Worm (Caenorhabditis elegans) whole organism, young adult: ENCODE data around the gene ser-2.

Experiments used
- D2030.7 ChIP-seq: fragments of 200-800 bp; sonication (Bioruptor generic); IDR thresholded peaks from 2 replicates; pipeline ENCODE4 v1.3.6; 2022; ENCODE audit warnings: missing genetic modification reagents, missing genetic modification characterization, missing compliant biosample characterization
- F55B11.4 ChIP-seq: sonication (generic microtip); optimal IDR thresholded peaks from 2 replicates; lab custom pipeline; 2016; ENCODE audit warnings: missing compliant biosample characterization, missing genetic modification characterization, borderline replicate concordance; ENCODE audit not compliant: insufficient read depth
- K12H6.12 ChIP-seq: fragments of 200-800 bp; sonication (Bioruptor generic); optimal IDR thresholded peaks from 2 replicates; lab custom pipeline; 2018; ENCODE audit warnings: mild to moderate bottlenecking, missing genetic modification characterization, missing compliant biosample characterization
- Y53F4B.3 ChIP-seq: fragments of 200-800 bp; sonication (Bioruptor generic); IDR thresholded peaks from 2 replicates; pipeline ENCODE4 v1.3.6; 2022; ENCODE audit warnings: missing genetic modification reagents, missing genetic modification characterization, missing compliant biosample characterization
- ama-1 ChIP-seq, 3 experiments: fragments of 150-350 bp in 1 of 3; sonication (generic microtip) in 2 of 3; optimal IDR thresholded peaks; 2 replicates each; lab custom pipeline; 2014 to 2018; ENCODE audit warnings: missing biosample characterization in 2 of 3, missing genetic modification characterization in 2 of 3, missing genetic modification reagents in 2 of 3
- atf-7 ChIP-seq: sonication (generic microtip); optimal IDR thresholded peaks from 2 replicates; lab custom pipeline; 2017; ENCODE audit warnings: mild to moderate bottlenecking, missing genetic modification characterization, missing compliant biosample characterization
- bed-1 ChIP-seq: fragments of 200-800 bp; sonication (Bioruptor generic); IDR thresholded peaks from 2 replicates; pipeline ENCODE4 v1.3.6; 2022; ENCODE audit warnings: missing genetic modification reagents, missing genetic modification characterization, missing compliant biosample characterization
- nhr-120 ChIP-seq: fragments of 200-800 bp; sonication (Bioruptor generic); IDR thresholded peaks from 2 replicates; pipeline ENCODE4 v1.3.6; 2022; ENCODE audit warnings: missing genetic modification characterization, missing compliant biosample characterization
- nhr-80 ChIP-seq: sonication (generic microtip); optimal IDR thresholded peaks from 2 replicates; lab custom pipeline; 2016; ENCODE audit warnings: missing genetic modification characterization, missing compliant biosample characterization
- pha-4 ChIP-seq: fragments of 150-350 bp; sonication (generic microtip); optimal IDR thresholded peaks from 2 replicates; lab custom pipeline; 2014; ENCODE audit warnings: missing biosample characterization, missing genetic modification reagents, missing genetic modification characterization
- rcor-1 ChIP-seq: fragments of 200-800 bp; sonication (Bioruptor generic); IDR thresholded peaks from 2 replicates; pipeline ENCODE4 v1.3.6; 2022; ENCODE audit warnings: missing genetic modification reagents, missing genetic modification characterization, missing compliant biosample characterization
- snpc-4 ChIP-seq, 5 experiments: fragments of 150-350 bp in 1 of 5; sonication (generic microtip) in 4 of 5; optimal IDR thresholded peaks; 2 replicates each; lab custom pipeline; 2014 to 2018; ENCODE audit warnings: missing genetic modification characterization in 5 of 5, missing biosample characterization in 3 of 5, antibody characterized with exemption in 2 of 5, mild to moderate bottlenecking in 2 of 5, missing compliant biosample characterization in 2 of 5, missing genotype in 2 of 5, moderate library complexity in 2 of 5, missing genetic modification reagents in 1 of 5
- unc-130 ChIP-seq: sonication (generic microtip); optimal IDR thresholded peaks from 2 replicates; lab custom pipeline; 2016; ENCODE audit warnings: missing genetic modification reagents, missing genetic modification characterization, missing compliant biosample characterization
- unc-62 ChIP-seq: fragments of 150-350 bp; optimal IDR thresholded peaks from 2 replicates; lab custom pipeline; 2014; ENCODE audit warnings: missing biosample characterization, missing genetic modification reagents, missing genetic modification characterization

DNA sequence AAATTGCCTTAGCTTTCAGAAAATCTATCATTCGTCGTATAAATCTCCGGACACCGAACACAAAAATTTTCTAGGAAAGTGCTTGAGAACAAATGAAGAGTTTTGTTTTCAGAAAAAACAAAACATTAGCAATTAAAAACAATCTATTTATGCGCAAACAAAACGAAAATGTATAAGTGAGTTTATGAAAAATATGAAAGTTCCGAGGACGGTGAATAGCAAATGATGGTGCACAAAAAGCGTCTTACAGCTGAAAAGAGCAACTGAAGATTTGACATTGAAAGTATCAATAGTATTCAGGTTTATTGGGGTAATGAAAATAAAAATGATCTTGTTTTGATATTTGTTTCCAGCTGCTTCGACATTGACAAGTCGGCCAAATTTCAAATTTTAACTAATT is 2.8 kb downstream of the ser-2 start:
- TF ChIP-seq unc-130 (GFP tag; lab: Kevin White, UChicago) = no peak
- no peak for TF ChIP-seq K12H6.12 (tag; lab: Kevin White, UChicago)
- TF ChIP-seq F55B11.4 (tag; lab: Kevin White, UChicago) = no peak
- no peak for TF ChIP-seq Y53F4B.3
- TF ChIP-seq snpc-4 (GFP tag; optimal IDR thresholded peaks at IDR 0.05; lab: Kevin White, UChicago) = no peak
- TF ChIP-seq snpc-4 (tag; optimal IDR thresholded peaks at IDR 0.05; lab: Kevin White, UChicago) = no peak
- no peak for TF ChIP-seq pha-4 (tag; lab: Kevin White, UChicago)
- TF ChIP-seq ama-1 (optimal IDR thresholded peaks at IDR 0.05; lab: Kevin White, UChicago) = no peak
- no peak for TF ChIP-seq ama-1 (GFP tag; optimal IDR thresholded peaks at IDR 0.05; lab: Kevin White, UChicago)
- TF ChIP-seq atf-7 (tag; lab: Kevin White, UChicago) = no peak
- TF ChIP-seq D2030.7 (GFP tag; lab: Robert Waterston, UW) = no peak
- TF ChIP-seq rcor-1 (GFP tag; lab: Robert Waterston, UW) = no peak
- no peak for TF ChIP-seq bed-1 (GFP tag; lab: Robert Waterston, UW)
- TF ChIP-seq unc-62 (GFP tag; lab: Kevin White, UChicago) = no peak
- TF ChIP-seq nhr-80 (tag; lab: Kevin White, UChicago) = no peak
- no peak for TF ChIP-seq nhr-120 (GFP tag; lab: Robert Waterston, UW)
